Fruit fly (Drosophila melanogaster): ENCODE results near the gene CG14990.

CG14990 gene

dm6 chr3L:4108072-4108843, 15.3 kb downstream of the CG14990 start, which contains the start of gene Ack (continued):
- TF ChIP-seq Nf-YB (GFP tag; optimal IDR thresholded peaks at IDR 0.05) (peak; percentile 0), sens (GFP tag) (peak; percentile 90), CrebB (tag; optimal IDR thresholded peaks at IDR 0.05) (no peak), Hsf (GFP tag; optimal IDR thresholded peaks at IDR 0.05) (no peak), CG4282 (GFP tag; optimal IDR thresholded peaks at IDR 0.05) (no peak), zen (tag; optimal IDR thresholded peaks at IDR 0.05) (no peak), CG10274 (GFP tag; optimal IDR thresholded peaks at IDR 0.05) (no peak), Tbp (GFP tag; optimal IDR thresholded peaks at IDR 0.05) (no peak), CG6854 (GFP tag; optimal IDR thresholded peaks at IDR 0.05) (no peak), D19B (GFP tag; optimal IDR thresholded peaks at IDR 0.05) (no peak), CG10979 (tag; optimal IDR thresholded peaks at IDR 0.05) (no peak), CG2889 (GFP tag; IDR thresholded peaks at IDR 0.05) (no peak), ewg (GFP tag; optimal IDR thresholded peaks at IDR 0.05) (no peak), ttk (GFP tag; IDR thresholded peaks at IDR 0.05) (no peak), Meics (GFP tag; optimal IDR thresholded peaks at IDR 0.05) (no peak), D (optimal IDR thresholded peaks at IDR 0.05) (peak; percentile 58), D (GFP tag; optimal IDR thresholded peaks at IDR 0.05) (no peak), CG2678 (tag; optimal IDR thresholded peaks at IDR 0.05) (no peak), CG10462 (GFP tag; optimal IDR thresholded peaks at IDR 0.05) (no peak), CG6272 (GFP tag; IDR thresholded peaks at IDR 0.05) (no peak), kah (GFP tag; optimal IDR thresholded peaks at IDR 0.05) (no peak), CG4820 (GFP tag; optimal IDR thresholded peaks at IDR 0.05) (no peak), CG4617 (GFP tag; optimal IDR thresholded peaks at IDR 0.05; ENCODE audit: borderline replicate concordance) (peak; percentile 66), CG17359 (tag; optimal IDR thresholded peaks at IDR 0.05) (no peak), bigmax (GFP tag; optimal IDR thresholded peaks at IDR 0.05) (no peak), Blimp-1 (GFP tag; optimal IDR thresholded peaks at IDR 0.05) (no peak), Fer3 (tag; optimal IDR thresholded peaks at IDR 0.05) (no peak), mirr (GFP tag; optimal IDR thresholded peaks at IDR 0.05) (peak; percentile 18), CG11093 (GFP tag; IDR thresholded peaks at IDR 0.05) (no peak), nmo (GFP tag; optimal IDR thresholded peaks at IDR 0.05) (peak; percentile 15), CG42726 (GFP tag; IDR thresholded peaks at IDR 0.05; ENCODE audit: partially characterized antibody) (peak; percentile 59; the same call in 1 of the 2 replicates), hkb (optimal IDR thresholded peaks at IDR 0.05) (no peak), hkb (GFP tag; IDR thresholded peaks at IDR 0.05) (no peak; the same call in 1 of the 2 replicates), Chrac-16 (GFP tag; optimal IDR thresholded peaks at IDR 0.05) (no peak), yki (optimal IDR thresholded peaks at IDR 0.05) (no peak), pnt (GFP tag; optimal IDR thresholded peaks at IDR 0.05) (no peak), gro (GFP tag; optimal IDR thresholded peaks at IDR 0.05) (no peak), ham (GFP tag; IDR thresholded peaks at IDR 0.05) (no peak), CG7271 (tag; optimal IDR thresholded peaks at IDR 0.05) (no peak), Jarid2 (GFP tag; optimal IDR thresholded peaks at IDR 0.05) (no peak), CG2120 (GFP tag; optimal IDR thresholded peaks at IDR 0.05) (no peak), vnd (GFP tag; IDR thresholded peaks at IDR 0.05; ENCODE audit: partially characterized antibody) (peak; percentile 72), tna (GFP tag; IDR thresholded peaks at IDR 0.05; ENCODE audit: partially characterized antibody) (peak; percentile 51), CG16863 (GFP tag; optimal IDR thresholded peaks at IDR 0.05) (no peak), gfzf (GFP tag; optimal IDR thresholded peaks at IDR 0.05) (peak; percentile 46), pzg (GFP tag; optimal IDR thresholded peaks at IDR 0.05) (peak; percentile 64), Drgx (GFP tag; IDR thresholded peaks at IDR 0.05) (no peak), CG5953 (GFP tag; IDR thresholded peaks at IDR 0.05) (no peak), gce (GFP tag; IDR thresholded peaks at IDR 0.05) (no peak), CG2712 (tag; optimal IDR thresholded peaks at IDR 0.05) (no peak), sens-2 (GFP tag; IDR thresholded peaks at IDR 0.05) (no peak)

Data from whole organism, embryonic.